Fruit fly (Drosophila melanogaster) whole organism, embryonic: ENCODE results near the gene Polr2I.

Source experiments
- ATbp ChIP-seq: fragments of 200-800 bp; sonication (Bioruptor generic); optimal IDR thresholded peaks from 2 replicates; lab custom pipeline; 2017; ENCODE audit warnings: missing biosample characterization, mild to moderate bottlenecking, missing genetic modification characterization, missing genetic modification reagents
- B-H2 ChIP-seq: fragments of 200-800 bp; sonication (Bioruptor generic); optimal IDR thresholded peaks from 2 replicates; lab custom pipeline; 2018; ENCODE audit warnings: missing biosample characterization, mild to moderate bottlenecking, missing genetic modification characterization
- BEAF-32 ChIP-seq: fragments of 200-800 bp; sonication (Bioruptor generic); optimal IDR thresholded peaks from 3 replicates; lab custom pipeline; 2017; ENCODE audit warnings: missing biosample characterization, missing genetic modification characterization, mild to moderate bottlenecking, moderate library complexity, missing genetic modification reagents
- Bteb2 ChIP-seq: fragments of 200-800 bp; sonication (Bioruptor generic); optimal IDR thresholded peaks from 2 replicates; lab custom pipeline; 2016; ENCODE audit warnings: missing biosample characterization, missing genetic modification characterization
- CG10209 ChIP-seq: fragments of 200-800 bp; sonication (Bioruptor generic); optimal IDR thresholded peaks from 3 replicates; lab custom pipeline; 2017; ENCODE audit warnings: missing biosample characterization, mild to moderate bottlenecking, missing genetic modification characterization, missing genetic modification reagents
- CG10462 ChIP-seq: fragments of 200-800 bp; sonication (Bioruptor generic); optimal IDR thresholded peaks from 2 replicates; lab custom pipeline; 2016; ENCODE audit warnings: missing biosample characterization, missing genetic modification characterization
- CG10543 ChIP-seq: fragments of 200-800 bp; sonication (Bioruptor generic); optimal IDR thresholded peaks from 3 replicates; lab custom pipeline; 2017; ENCODE audit warnings: missing biosample characterization, mild to moderate bottlenecking, missing genetic modification characterization, moderate library complexity
- CG10979 ChIP-seq: fragments of 200-800 bp; sonication (Bioruptor generic); optimal IDR thresholded peaks from 2 replicates; lab custom pipeline; 2018; ENCODE audit warnings: missing biosample characterization, mild to moderate bottlenecking, missing genetic modification characterization, moderate library complexity
- CG11560 ChIP-seq: fragments of 200-800 bp; sonication (Bioruptor generic); IDR thresholded peaks from 3 replicates; pipeline ENCODE4 v1.3.6; 2022; ENCODE audit warnings: missing biosample characterization, missing genetic modification characterization
- CG11696 ChIP-seq: fragments of 200-800 bp; sonication (Bioruptor generic); IDR thresholded peaks from 2 replicates; pipeline ENCODE4 v1.3.6; 2022; ENCODE audit warnings: missing biosample characterization, missing genetic modification characterization
- CG12155 ChIP-seq: fragments of 200-800 bp; sonication (Bioruptor generic); optimal IDR thresholded peaks from 3 replicates; lab custom pipeline; 2016; ENCODE audit warnings: missing biosample characterization, missing genetic modification characterization
- CG13296 ChIP-seq: fragments of 200-800 bp; sonication (Bioruptor generic); optimal IDR thresholded peaks from 3 replicates; lab custom pipeline; 2018; ENCODE audit warnings: missing biosample characterization, mild to moderate bottlenecking, missing genetic modification characterization
- CG17359 ChIP-seq: fragments of 200-800 bp; sonication (Bioruptor generic); optimal IDR thresholded peaks from 3 replicates; lab custom pipeline; 2018; ENCODE audit warnings: missing biosample characterization, mild to moderate bottlenecking, missing genetic modification characterization, moderate library complexity
- CG17385 ChIP-seq: fragments of 200-800 bp; sonication (Bioruptor generic); optimal IDR thresholded peaks from 3 replicates; lab custom pipeline; 2018; ENCODE audit warnings: missing biosample characterization, mild to moderate bottlenecking, missing genetic modification characterization
- CG17568 ChIP-seq: fragments of 200-800 bp; sonication (Bioruptor generic); optimal IDR thresholded peaks from 2 replicates; lab custom pipeline; 2018; ENCODE audit warnings: missing biosample characterization, mild to moderate bottlenecking, missing genetic modification characterization, moderate library complexity
- CG2712 ChIP-seq: fragments of 200-800 bp; optimal IDR thresholded peaks from 3 replicates; lab custom pipeline; 2019; ENCODE audit warnings: missing biosample characterization, mild to moderate bottlenecking, missing genetic modification characterization, moderate library complexity
- CG6765 ChIP-seq: fragments of 200-800 bp; sonication (Bioruptor generic); optimal IDR thresholded peaks from 3 replicates; lab custom pipeline; 2017; ENCODE audit warnings: missing biosample characterization, mild to moderate bottlenecking, missing genetic modification characterization
- CG8924 ChIP-seq: fragments of 200-800 bp; optimal IDR thresholded peaks from 3 replicates; lab custom pipeline; 2019; ENCODE audit warnings: missing biosample characterization, mild to moderate bottlenecking, missing genetic modification characterization, moderate library complexity
- CG9215 ChIP-seq: fragments of 200-800 bp; sonication (Bioruptor generic); IDR thresholded peaks from 2 replicates; pipeline ENCODE4 v1.3.6; 2022; ENCODE audit warnings: missing biosample characterization, missing genetic modification characterization
- CG9797 ChIP-seq: fragments of 200-800 bp; sonication (Bioruptor generic); optimal IDR thresholded peaks from 3 replicates; lab custom pipeline; 2018; ENCODE audit warnings: missing biosample characterization, mild to moderate bottlenecking, missing genetic modification characterization
- CG9932 ChIP-seq: fragments of 200-800 bp; sonication (Bioruptor generic); IDR thresholded peaks from 2 replicates; pipeline ENCODE4 v1.3.6; 2022; ENCODE audit warnings: missing biosample characterization, missing genetic modification characterization
- CoRest ChIP-seq: fragments of 200-800 bp; sonication (Bioruptor generic); optimal IDR thresholded peaks from 3 replicates; lab custom pipeline; 2018; ENCODE audit warnings: missing biosample characterization, mild to moderate bottlenecking, missing genetic modification characterization, moderate library complexity
- CrebB ChIP-seq: fragments of 200-800 bp; sonication (Bioruptor generic); optimal IDR thresholded peaks from 3 replicates; lab custom pipeline; 2018; ENCODE audit warnings: missing biosample characterization, mild to moderate bottlenecking, missing genetic modification characterization
- Dip3 ChIP-seq: fragments of 200-800 bp; sonication (Bioruptor generic); optimal IDR thresholded peaks from 3 replicates; lab custom pipeline; 2016; ENCODE audit warnings: missing biosample characterization, missing genetic modification characterization
- Eip74EF ChIP-seq, 2 experiments: fragments of 200-800 bp in 1 of 2; fragments of >200 bp in 1 of 2; sonication (Bioruptor generic) in 1 of 2; optimal IDR thresholded peaks; 2 replicates each; lab custom pipeline; 2017 to 2019; ENCODE audit warnings: missing biosample characterization in 2 of 2, missing genetic modification characterization in 2 of 2, mild to moderate bottlenecking in 1 of 2, moderate library complexity in 1 of 2
- H2.0 ChIP-seq: fragments of 200-800 bp; sonication (Bioruptor generic); IDR thresholded peaks from 2 replicates; pipeline ENCODE4 v1.3.6; 2022; ENCODE audit warnings: missing biosample characterization, missing genetic modification characterization
- Hey ChIP-seq: fragments of 200-800 bp; sonication (Bioruptor generic); optimal IDR thresholded peaks from 3 replicates; lab custom pipeline; 2018; ENCODE audit warnings: missing biosample characterization, mild to moderate bottlenecking, missing genetic modification characterization
- Hmr ChIP-seq: fragments of 200-800 bp; sonication (Bioruptor generic); optimal IDR thresholded peaks from 3 replicates; lab custom pipeline; 2017; ENCODE audit warnings: mild to moderate bottlenecking, missing biosample characterization, missing genetic modification reagents, missing genetic modification characterization
- Mes4 ChIP-seq: fragments of 200-800 bp; sonication (Bioruptor generic); optimal IDR thresholded peaks from 2 replicates; lab custom pipeline; 2016; ENCODE audit warnings: missing biosample characterization, missing genetic modification characterization
- NK7.1 ChIP-seq: fragments of 200-800 bp; sonication (Bioruptor generic); optimal IDR thresholded peaks from 3 replicates; lab custom pipeline; 2016; ENCODE audit warnings: missing biosample characterization, missing genetic modification characterization
- TFAM ChIP-seq: fragments of 200-800 bp; sonication (Bioruptor generic); optimal IDR thresholded peaks from 2 replicates; lab custom pipeline; 2017; ENCODE audit warnings: missing biosample characterization, missing genetic modification characterization, inconsistent platforms
- cad ChIP-seq: fragments of >200 bp; optimal IDR thresholded peaks from 2 replicates; lab custom pipeline; 2017; ENCODE audit warnings: missing biosample characterization, missing genetic modification characterization
- caup ChIP-seq: fragments of 200-800 bp; sonication (Bioruptor generic); optimal IDR thresholded peaks from 3 replicates; lab custom pipeline; 2017; ENCODE audit warnings: missing biosample characterization, mild to moderate bottlenecking, missing genetic modification characterization, moderate library complexity; ENCODE audit not compliant: severe bottlenecking
- chinmo ChIP-seq: fragments of 200-800 bp; sonication (Bioruptor generic); IDR thresholded peaks from 4 replicates; pipeline ENCODE4 v1.3.6; 2022; ENCODE audit warnings: missing biosample characterization, missing genetic modification characterization; ENCODE audit not compliant: partially characterized antibody
- chn ChIP-seq: fragments of 200-800 bp; sonication (Bioruptor generic); optimal IDR thresholded peaks from 2 replicates; lab custom pipeline; 2016; ENCODE audit warnings: missing biosample characterization, missing genetic modification characterization
- danr ChIP-seq: fragments of 200-800 bp; sonication (Bioruptor generic); IDR thresholded peaks from 2 replicates; pipeline ENCODE4 v1.3.6; 2022; ENCODE audit warnings: missing biosample characterization, missing genetic modification characterization
- dm ChIP-seq: fragments of 200-800 bp; sonication (Bioruptor generic); optimal IDR thresholded peaks from 3 replicates; lab custom pipeline; 2016; ENCODE audit warnings: missing biosample characterization, missing genetic modification characterization
- emc ChIP-seq: fragments of 200-800 bp; sonication (Bioruptor generic); optimal IDR thresholded peaks from 2 replicates; lab custom pipeline; 2016; ENCODE audit warnings: missing biosample characterization, missing genetic modification characterization
- gcm ChIP-seq: fragments of 200-800 bp; sonication (Bioruptor generic); optimal IDR thresholded peaks from 2 replicates; lab custom pipeline; 2019; ENCODE audit warnings: missing biosample characterization, mild to moderate bottlenecking, missing genetic modification characterization, moderate library complexity
- gsb-n ChIP-seq: fragments of 200-800 bp; sonication (Bioruptor generic); optimal IDR thresholded peaks from 3 replicates; lab custom pipeline; 2018; ENCODE audit warnings: missing biosample characterization, mild to moderate bottlenecking, missing genetic modification characterization
- lbe ChIP-seq: fragments of 200-800 bp; sonication (Bioruptor generic); optimal IDR thresholded peaks from 2 replicates; lab custom pipeline; 2016; ENCODE audit warnings: missing biosample characterization, mild to moderate bottlenecking, missing genetic modification characterization
- lmd ChIP-seq: fragments of 200-800 bp; sonication (Bioruptor generic); IDR thresholded peaks from 2 replicates; pipeline ENCODE4 v1.3.6; 2022; ENCODE audit warnings: missing biosample characterization, missing genetic modification characterization
- nmo ChIP-seq: fragments of 200-800 bp; sonication (Bioruptor generic); optimal IDR thresholded peaks from 2 replicates; lab custom pipeline; 2018; ENCODE audit warnings: missing biosample characterization, mild to moderate bottlenecking, missing genetic modification characterization, moderate library complexity
- ro ChIP-seq: fragments of 200-800 bp; sonication (Bioruptor generic); IDR thresholded peaks from 2 replicates; pipeline ENCODE4 v1.3.6; 2022; ENCODE audit warnings: missing biosample characterization, missing genetic modification characterization
- slbo ChIP-seq: fragments of 200-800 bp; sonication (Bioruptor generic); IDR thresholded peaks from 2 replicates; pipeline ENCODE4 v1.3.6; 2022; ENCODE audit warnings: missing biosample characterization, missing genetic modification characterization
- so ChIP-seq: fragments of 200-800 bp; sonication (Bioruptor generic); IDR thresholded peaks from 3 replicates; pipeline ENCODE4 v1.3.6; 2022; ENCODE audit warnings: missing biosample characterization, missing genetic modification characterization
- stwl ChIP-seq: fragments of 200-800 bp; sonication (Bioruptor generic); optimal IDR thresholded peaks from 3 replicates; lab custom pipeline; 2018; ENCODE audit warnings: missing biosample characterization, mild to moderate bottlenecking, missing genetic modification characterization, moderate library complexity
- zf30C ChIP-seq: fragments of 200-800 bp; sonication (Bioruptor generic); optimal IDR thresholded peaks from 3 replicates; lab custom pipeline; 2018; ENCODE audit warnings: missing biosample characterization, mild to moderate bottlenecking, missing genetic modification characterization
- zfh2 ChIP-seq: fragments of 200-800 bp; sonication (Bioruptor generic); optimal IDR thresholded peaks from 2 replicates; lab custom pipeline; 2016; ENCODE audit warnings: missing biosample characterization, missing genetic modification characterization

The Polr2I gene

DNA sequence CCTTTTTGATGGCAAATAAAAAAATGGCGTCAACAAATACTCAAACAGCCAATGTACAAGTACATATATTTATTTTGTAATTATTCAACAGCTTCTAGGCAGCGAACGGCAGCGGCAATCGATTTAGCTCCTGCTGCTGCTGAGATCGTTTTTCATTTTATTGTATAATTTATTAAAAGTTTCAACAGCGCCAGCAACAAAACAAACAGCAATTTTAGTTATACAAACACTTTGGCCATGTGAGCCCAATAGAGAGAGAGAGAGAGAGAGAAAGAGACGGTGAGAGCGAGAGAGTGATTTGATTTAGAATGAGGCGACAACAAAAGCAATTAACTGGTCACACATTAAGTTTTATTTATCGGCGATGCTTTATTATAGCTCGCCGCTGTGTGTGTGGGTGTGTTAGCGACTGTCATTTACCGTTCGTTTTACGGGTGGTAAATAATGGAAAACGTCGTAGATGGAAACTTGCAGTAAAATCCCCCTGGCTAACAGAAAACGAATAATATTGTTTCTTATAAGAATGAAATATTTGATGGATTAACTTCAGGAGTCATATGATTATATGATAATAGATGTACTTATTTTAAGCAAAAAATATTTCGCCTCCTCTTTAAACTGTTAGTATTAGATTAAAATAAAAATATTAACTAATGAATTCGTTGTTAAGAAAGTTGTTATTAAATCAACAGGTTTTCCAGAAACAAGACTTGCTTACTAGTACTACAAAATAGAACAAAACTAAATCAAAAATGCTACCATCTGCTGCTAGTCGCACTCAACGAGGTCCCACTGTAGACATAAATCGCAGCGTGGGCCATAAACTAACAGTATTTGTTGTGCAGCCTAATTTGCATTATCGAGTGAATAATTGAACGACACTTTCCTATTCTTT, 23.6 kb upstream of the Polr2I start (continued):
- TF ChIP-seq caup (GFP tag; lab: Kevin White, UChicago) (peak; percentile 42), CG9797 (no peak), CG9932 (GFP tag; lab: Robert Waterston, UW) (no peak), dm (GFP tag; lab: Kevin White, UChicago) (no peak), lbe (GFP tag; lab: Kevin White, UChicago) (no peak), CG11696 (no peak), zf30C (no peak), nmo (GFP tag; lab: Kevin White, UChicago) (peak; percentile 20), chinmo (GFP tag; lab: Robert Waterston, UW) (no peak), CrebB (no peak), ro (GFP tag; lab: Robert Waterston, UW) (no peak), CG6765 (GFP tag; lab: Kevin White, UChicago) (no peak), CG17568 (peak; percentile 3), so (no peak), CG10543 (GFP tag; lab: Kevin White, UChicago) (peak; percentile 66), gsb-n (peak; percentile 19), H2.0 (GFP tag; lab: Robert Waterston, UW) (no peak), CG11560 (tag; lab: Robert Waterston, UW) (no peak), emc (GFP tag; lab: Kevin White, UChicago) (no peak), CG12155 (GFP tag; lab: Kevin White, UChicago) (peak; percentile 5), CG10209 (GFP tag; lab: Kevin White, UChicago) (no peak), TFAM (no peak), CG8924 (tag; lab: Kevin White, UChicago) (no peak), Bteb2 (no peak), CG13296 (GFP tag; lab: Kevin White, UChicago) (no peak), Hey (tag; lab: Kevin White, UChicago) (no peak), CG10462 (GFP tag; lab: Kevin White, UChicago) (no peak), CG17359 (tag; lab: Kevin White, UChicago) (no peak), Mes4 (GFP tag; lab: Kevin White, UChicago) (no peak), stwl (tag; lab: Kevin White, UChicago) (no peak), CoRest (tag; lab: Kevin White, UChicago) (peak; percentile 50), Dip3 (GFP tag; lab: Kevin White, UChicago) (no peak), slbo (GFP tag; lab: Robert Waterston, UW) (no peak), cad (peak; percentile 45), BEAF-32 (no peak), danr (no peak), gcm (no peak), Eip74EF (GFP tag; optimal IDR thresholded peaks at IDR 0.05; lab: Kevin White, UChicago) (no peak), lmd (GFP tag; lab: Robert Waterston, UW) (no peak), CG17385 (GFP tag; lab: Kevin White, UChicago) (no peak), CG2712 (tag; lab: Kevin White, UChicago) (peak; percentile 4), Hmr (GFP tag; lab: Kevin White, UChicago) (peak; percentile 40), zfh2 (GFP tag; lab: Kevin White, UChicago) (no peak), CG10979 (tag; lab: Kevin White, UChicago) (no peak), B-H2 (peak; percentile 38), NK7.1 (GFP tag; lab: Kevin White, UChicago) (no peak), ATbp (GFP tag; lab: Kevin White, UChicago) (no peak), CG9215 (GFP tag; lab: Robert Waterston, UW) (no peak), chn (GFP tag; lab: Kevin White, UChicago) (no peak)
